Worm (Caenorhabditis elegans) whole organism, L4/young adult: ENCODE data around the gene F13H10.8.

Experiments used
- W03F9.2 ChIP-seq: fragments of 150-350 bp; optimal IDR thresholded peaks from 2 replicates; lab custom pipeline; 2014; ENCODE audit warnings: missing biosample characterization, missing genetic modification characterization
- dao-5 ChIP-seq: sonication (generic microtip); optimal IDR thresholded peaks from 2 replicates; lab custom pipeline; 2016; ENCODE audit warnings: missing genotype, missing genetic modification characterization, moderate library complexity, missing compliant biosample characterization

DNA sequence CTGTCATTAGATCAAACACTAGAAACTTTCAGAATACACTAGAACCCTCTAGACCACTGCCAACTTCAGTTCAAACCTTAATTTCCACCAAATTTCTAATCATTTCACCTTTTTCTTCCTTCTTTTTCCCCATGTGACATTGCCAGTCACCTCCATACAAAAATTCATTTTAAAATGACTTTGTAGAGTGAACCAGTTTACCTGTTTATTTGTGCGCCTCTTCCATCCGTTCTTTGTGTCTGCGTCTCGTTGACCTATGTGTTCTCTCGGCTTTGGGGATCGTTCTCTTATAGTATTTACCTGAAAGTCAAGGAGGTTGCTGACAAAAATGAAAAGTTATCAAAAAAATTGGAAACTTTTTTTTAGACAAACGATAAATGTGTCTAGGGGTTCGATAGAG lies 39.7 kb upstream of the F13H10.8 start:
- no peak for TF ChIP-seq dao-5
- no peak for TF ChIP-seq W03F9.2 (tag; lab: Kevin White, UChicago)
